Worm (Caenorhabditis elegans): ENCODE data around the gene Y69H2.10.

- TF ChIP-seq lin-39 (tag; optimal IDR thresholded peaks at IDR 0.05) (no peak), nhr-77 (tag; optimal IDR thresholded peaks at IDR 0.05) (no peak), nhr-23 (tag; optimal IDR thresholded peaks at IDR 0.05) (no peak), ceh-16 (tag; optimal IDR thresholded peaks at IDR 0.05) (no peak), egl-27 (tag; optimal IDR thresholded peaks at IDR 0.05) (no peak), nhr-11 (tag; optimal IDR thresholded peaks at IDR 0.05) (no peak), snpc-4 (tag; optimal IDR thresholded peaks at IDR 0.05) (no peak), ceh-82 (tag; optimal IDR thresholded peaks at IDR 0.05) (no peak), pqm-1 (tag; optimal IDR thresholded peaks at IDR 0.05) (no peak), nhr-237 (tag; optimal IDR thresholded peaks at IDR 0.05) (no peak), ztf-4 (tag; optimal IDR thresholded peaks at IDR 0.05) (no peak), tbx-2 (tag; optimal IDR thresholded peaks at IDR 0.05) (no peak)
Observed at ce11 chrV:18631966-18632531, 38.1 kb upstream of the Y69H2.10 start.

Data from whole organism, L3 larva.